Worm (Caenorhabditis elegans) whole organism, L1 larva: ENCODE results near the gene F56B6.6.

Experiments
- C04F5.9 ChIP-seq: sonication (generic microtip); optimal IDR thresholded peaks from 2 replicates; lab custom pipeline; 2016; ENCODE audit warnings: missing genetic modification characterization, missing compliant biosample characterization
- C16A3.4 ChIP-seq: fragments of 150-350 bp; optimal IDR thresholded peaks from 2 replicates; lab custom pipeline; 2014; ENCODE audit warnings: missing biosample characterization, missing genetic modification characterization
- Y116A8C.19 ChIP-seq: sonication (generic microtip); optimal IDR thresholded peaks from 2 replicates; lab custom pipeline; 2016; ENCODE audit warnings: missing compliant biosample characterization, missing genetic modification characterization, borderline replicate concordance
- alr-1 ChIP-seq: fragments of 200-800 bp; sonication (Bioruptor generic); optimal IDR thresholded peaks from 2 replicates; lab custom pipeline; 2018; ENCODE audit warnings: borderline replicate concordance, mild to moderate bottlenecking, missing genetic modification characterization, missing compliant biosample characterization
- aly-2 ChIP-seq: fragments of 150-350 bp; optimal IDR thresholded peaks from 2 replicates; lab custom pipeline; 2014; ENCODE audit warnings: missing biosample characterization, missing genetic modification characterization
- blmp-1 ChIP-seq: fragments of 150-350 bp; optimal IDR thresholded peaks from 2 replicates; lab custom pipeline; 2014; ENCODE audit warnings: missing biosample characterization, missing genetic modification characterization
- ceh-8 ChIP-seq: fragments of 200-800 bp; sonication (Bioruptor generic); optimal IDR thresholded peaks from 2 replicates; lab custom pipeline; 2018; ENCODE audit warnings: mild to moderate bottlenecking, missing genetic modification characterization, moderate library complexity, missing compliant biosample characterization
- ceh-90 ChIP-seq: sonication (generic microtip); optimal IDR thresholded peaks from 2 replicates; lab custom pipeline; 2016; ENCODE audit warnings: missing genetic modification characterization, missing compliant biosample characterization
- dsc-1 ChIP-seq: sonication (generic microtip); optimal IDR thresholded peaks from 2 replicates; lab custom pipeline; 2016; ENCODE audit warnings: mild to moderate bottlenecking, missing genetic modification characterization, missing compliant biosample characterization
- efl-1 ChIP-seq, 4 experiments: fragments of 150-350 bp; optimal IDR thresholded peaks in 3 of 4; peaks in 1 of 4; 1 replicate in 1 of 4; 2 replicates in 3 of 4; lab custom pipeline; 2014; ENCODE audit warnings: missing biosample characterization in 2 of 4, missing genetic modification characterization in 2 of 4, missing genetic modification reagents in 2 of 4
- efl-3 ChIP-seq: fragments of 200-800 bp; sonication (Bioruptor generic); optimal IDR thresholded peaks from 2 replicates; lab custom pipeline; 2018; ENCODE audit warnings: mild to moderate bottlenecking, missing genetic modification characterization, missing compliant biosample characterization
- fkh-4 ChIP-seq: sonication (generic microtip); optimal IDR thresholded peaks from 2 replicates; lab custom pipeline; 2016; ENCODE audit warnings: missing compliant biosample characterization, missing genetic modification characterization, borderline replicate concordance
- fkh-8 ChIP-seq: sonication (generic microtip); optimal IDR thresholded peaks from 2 replicates; lab custom pipeline; 2016; ENCODE audit warnings: mild to moderate bottlenecking, missing genetic modification characterization, missing compliant biosample characterization
- grh-1 ChIP-seq: fragments of 200-800 bp; sonication (Bioruptor generic); IDR thresholded peaks from 2 replicates; pipeline ENCODE4 v1.3.6; 2022; ENCODE audit warnings: missing genetic modification reagents, missing genetic modification characterization, missing compliant biosample characterization
- hlh-4 ChIP-seq: sonication (generic microtip); optimal IDR thresholded peaks from 2 replicates; lab custom pipeline; 2016; ENCODE audit warnings: mild to moderate bottlenecking, missing genetic modification characterization, missing compliant biosample characterization
- jun-1 ChIP-seq: fragments of 150-350 bp; optimal IDR thresholded peaks from 2 replicates; lab custom pipeline; 2014; ENCODE audit warnings: missing biosample characterization, missing genetic modification reagents, missing genetic modification characterization
- lin-14 ChIP-seq: fragments of 200-800 bp; sonication (Bioruptor generic); optimal IDR thresholded peaks from 2 replicates; lab custom pipeline; 2018; ENCODE audit warnings: mild to moderate bottlenecking, missing genetic modification characterization, moderate library complexity, missing compliant biosample characterization
- lin-35 ChIP-seq, 2 experiments: fragments of 150-350 bp; optimal IDR thresholded peaks; 2 replicates each; lab custom pipeline; 2014; ENCODE audit warnings: missing biosample characterization in 2 of 2, missing genetic modification characterization in 2 of 2, missing genetic modification reagents in 2 of 2
- lsy-2 ChIP-seq, 2 experiments: fragments of 150-350 bp; optimal IDR thresholded peaks; 2 replicates each; lab custom pipeline; 2014; ENCODE audit warnings: missing biosample characterization in 2 of 2, missing genetic modification characterization in 2 of 2
- mdl-1 ChIP-seq, 2 experiments: fragments of 150-350 bp; optimal IDR thresholded peaks; 2 replicates each; lab custom pipeline; 2014 to 2017; ENCODE audit warnings: missing biosample characterization in 2 of 2, missing genetic modification characterization in 2 of 2, inconsistent platforms in 1 of 2
- mef-2 ChIP-seq: fragments of 150-350 bp; optimal IDR thresholded peaks from 2 replicates; lab custom pipeline; 2014; ENCODE audit warnings: missing biosample characterization, missing genetic modification characterization
- mep-1 ChIP-seq: fragments of 150-350 bp; optimal IDR thresholded peaks from 2 replicates; lab custom pipeline; 2014; ENCODE audit warnings: missing biosample characterization, missing genetic modification characterization
- nhr-12 ChIP-seq: sonication (generic microtip); optimal IDR thresholded peaks from 2 replicates; lab custom pipeline; 2017; ENCODE audit warnings: missing biosample characterization, missing genetic modification characterization
- nhr-19 ChIP-seq: fragments of 200-800 bp; sonication (Bioruptor generic); conservative IDR thresholded peaks from 2 replicates; pipeline ENCODE4 v1.3.6; 2022; ENCODE audit warnings: missing genetic modification characterization, missing compliant biosample characterization
- nhr-20 ChIP-seq: sonication (generic microtip); optimal IDR thresholded peaks from 2 replicates; lab custom pipeline; 2016; ENCODE audit warnings: mild to moderate bottlenecking, missing genetic modification characterization, missing compliant biosample characterization
- nhr-237 ChIP-seq: fragments of 150-350 bp; optimal IDR thresholded peaks from 2 replicates; lab custom pipeline; 2014; ENCODE audit warnings: missing biosample characterization, missing genetic modification characterization
- nhr-47 ChIP-seq: sonication (generic microtip); optimal IDR thresholded peaks from 2 replicates; lab custom pipeline; 2016; ENCODE audit warnings: mild to moderate bottlenecking, missing genetic modification characterization, moderate library complexity, missing compliant biosample characterization
- nhr-71 ChIP-seq: sonication (generic microtip); optimal IDR thresholded peaks from 2 replicates; lab custom pipeline; 2016; ENCODE audit warnings: mild to moderate bottlenecking, missing genetic modification characterization, moderate library complexity, missing compliant biosample characterization
- nhr-85 ChIP-seq: sonication (generic microtip); peaks from one replicate; lab custom pipeline; 2016; ENCODE audit warnings: missing genetic modification characterization, inconsistent platforms, missing compliant biosample characterization
- nhr-90 ChIP-seq: sonication (generic microtip); optimal IDR thresholded peaks from 2 replicates; lab custom pipeline; 2016; ENCODE audit warnings: mild to moderate bottlenecking, missing genetic modification characterization, missing compliant biosample characterization; ENCODE audit not compliant: poor library complexity
- pag-3 ChIP-seq: sonication (generic microtip); optimal IDR thresholded peaks from 2 replicates; lab custom pipeline; 2017; ENCODE audit warnings: missing genetic modification characterization, mild to moderate bottlenecking, missing compliant biosample characterization, antibody characterized with exemption, borderline replicate concordance; ENCODE audit not compliant: insufficient read depth
- pqm-1 ChIP-seq: sonication (generic microtip); optimal IDR thresholded peaks from 3 replicates; lab custom pipeline; 2017; ENCODE audit warnings: missing biosample characterization, missing genetic modification characterization
- rnt-1 ChIP-seq: sonication (generic microtip); optimal IDR thresholded peaks from 2 replicates; lab custom pipeline; 2016; ENCODE audit warnings: mild to moderate bottlenecking, missing genetic modification characterization, moderate library complexity, missing compliant biosample characterization
- skn-1 ChIP-seq: fragments of 150-350 bp; optimal IDR thresholded peaks from 2 replicates; lab custom pipeline; 2014; ENCODE audit warnings: missing biosample characterization, missing genetic modification characterization
- snu-23 ChIP-seq: sonication (generic microtip); optimal IDR thresholded peaks from 2 replicates; lab custom pipeline; 2016; ENCODE audit warnings: missing genetic modification characterization, missing compliant biosample characterization
- sup-37 ChIP-seq: fragments of 200-800 bp; sonication (Bioruptor generic); optimal IDR thresholded peaks from 2 replicates; lab custom pipeline; 2018; ENCODE audit warnings: mild to moderate bottlenecking, missing genetic modification characterization, missing compliant biosample characterization
- unc-130 ChIP-seq: fragments of 150-350 bp; optimal IDR thresholded peaks from 2 replicates; lab custom pipeline; 2017; ENCODE audit warnings: missing biosample characterization, missing genetic modification characterization, inconsistent platforms
- unc-62 ChIP-seq: fragments of 150-350 bp; optimal IDR thresholded peaks from 2 replicates; lab custom pipeline; 2014; ENCODE audit warnings: missing biosample characterization, missing genetic modification reagents, missing genetic modification characterization
- unc-86 ChIP-seq: sonication (generic microtip); optimal IDR thresholded peaks from 2 replicates; lab custom pipeline; 2016; ENCODE audit warnings: missing genetic modification characterization, missing compliant biosample characterization
- vab-15 ChIP-seq: sonication (generic microtip); optimal IDR thresholded peaks from 2 replicates; lab custom pipeline; 2017; ENCODE audit warnings: missing genotype, mild to moderate bottlenecking, missing genetic modification characterization, missing compliant biosample characterization
- zag-1 ChIP-seq: fragments of 150-350 bp; optimal IDR thresholded peaks from 2 replicates; lab custom pipeline; 2014; ENCODE audit warnings: missing biosample characterization, missing genetic modification characterization
- zip-4 ChIP-seq: fragments of 200-800 bp; sonication (Bioruptor generic); optimal IDR thresholded peaks from 2 replicates; lab custom pipeline; 2018; ENCODE audit warnings: mild to moderate bottlenecking, missing genetic modification characterization, moderate library complexity, missing compliant biosample characterization
- ztf-11 ChIP-seq, 2 experiments: sonication (generic microtip); optimal IDR thresholded peaks; 2 replicates each; lab custom pipeline; 2016 to 2017; ENCODE audit warnings: missing genetic modification characterization in 2 of 2, missing biosample characterization in 1 of 2, missing compliant biosample characterization in 1 of 2

F56B6.6 gene

ce11 chrX:3540861-3541260 is 8.0 kb upstream of the F56B6.6 start (continued):
- peak; percentile 15 for TF ChIP-seq nhr-90 (tag; lab: Kevin White, UChicago)
- no peak for TF ChIP-seq unc-130 (tag; lab: Kevin White, UChicago)
- no peak for TF ChIP-seq zag-1 (tag; lab: Kevin White, UChicago)
- TF ChIP-seq C16A3.4 (tag; lab: Kevin White, UChicago): peak; percentile 29
- TF ChIP-seq nhr-237 (tag; lab: Kevin White, UChicago): no peak

- TF ChIP-seq unc-86 (no peak), hlh-4 (tag; lab: Kevin White, UChicago) (no peak), fkh-4 (tag; lab: Kevin White, UChicago) (no peak), skn-1 (no peak), fkh-8 (tag; lab: Kevin White, UChicago) (no peak), alr-1 (tag; lab: Kevin White, UChicago) (no peak), nhr-85 (tag; lab: Kevin White, UChicago) (no peak), Y116A8C.19 (no peak), nhr-47 (tag; lab: Kevin White, UChicago) (no peak), unc-130 (tag; lab: Kevin White, UChicago) (no peak)
These were observed 5.2 kb upstream of the F56B6.6 start for ce11 chrX:3538067-3538466.

ce11 chrX:3537335-3537734 is 4.5 kb upstream of the F56B6.6 start, which contains the start of gene gyg-1:
Gene gyg-1 (plus strand): TSS chrX:3537635.
- TF ChIP-seq unc-62: no peak
- TF ChIP-seq C04F5.9: no peak
- no peak for TF ChIP-seq ztf-11 (tag; optimal IDR thresholded peaks at IDR 0.05; lab: Kevin White, UChicago)
- no peak for TF ChIP-seq jun-1 (tag; lab: Kevin White, UChicago)
- TF ChIP-seq ceh-90: no peak
- no peak for TF ChIP-seq sup-37 (GFP tag; lab: Kevin White, UChicago)
- no peak for TF ChIP-seq snu-23 (GFP tag; lab: Kevin White, UChicago)
- no peak for TF ChIP-seq unc-130 (tag; lab: Kevin White, UChicago)
- no peak for TF ChIP-seq efl-3 (GFP tag; lab: Kevin White, UChicago)
- TF ChIP-seq mef-2 (tag; lab: Kevin White, UChicago): no peak
- TF ChIP-seq lin-35 (GFP tag; optimal IDR thresholded peaks at IDR 0.05; lab: Kevin White, UChicago): no peak
- no peak for TF ChIP-seq nhr-12
- no peak for TF ChIP-seq mep-1
- TF ChIP-seq pqm-1 (tag; lab: Kevin White, UChicago): no peak
- no peak for TF ChIP-seq grh-1 (GFP tag; lab: Robert Waterston, UW)
- TF ChIP-seq vab-15 (tag; lab: Kevin White, UChicago): no peak
- no peak for TF ChIP-seq efl-1 (optimal IDR thresholded peaks at IDR 0.05; lab: Kevin White, UChicago)
- TF ChIP-seq efl-1 (GFP tag; optimal IDR thresholded peaks at IDR 0.05 in 1 of 2; lab: Kevin White, UChicago): no peak

- TF ChIP-seq dsc-1 (tag; lab: Kevin White, UChicago) (peak; percentile 15), ceh-8 (no peak), lin-35 (GFP tag; optimal IDR thresholded peaks at IDR 0.05; lab: Kevin White, UChicago) (no peak), rnt-1 (tag; lab: Kevin White, UChicago) (peak; percentile 77), aly-2 (tag; lab: Kevin White, UChicago) (no peak), nhr-20 (tag; lab: Kevin White, UChicago) (peak; percentile 12), unc-130 (tag; lab: Kevin White, UChicago) (peak; percentile 10), blmp-1 (tag; lab: Kevin White, UChicago) (peak; percentile 46), efl-1 (optimal IDR thresholded peaks at IDR 0.05; lab: Kevin White, UChicago) (no peak), efl-1 (GFP tag; optimal IDR thresholded peaks at IDR 0.05 in 1 of 2; lab: Kevin White, UChicago) (peak in 1 of 2 experiments; percentile 91), snu-23 (GFP tag; lab: Kevin White, UChicago) (peak; percentile 32), nhr-71 (tag; lab: Kevin White, UChicago) (peak; percentile 61), nhr-19 (peak; percentile 46; the same call in 1 of the 2 replicates), lsy-2 (tag; optimal IDR thresholded peaks at IDR 0.05; lab: Kevin White, UChicago) (peak in 1 of 2 experiments; percentile 43), pag-3 (tag; lab: Kevin White, UChicago) (no peak), zip-4 (GFP tag; lab: Kevin White, UChicago) (no peak), mdl-1 (tag; optimal IDR thresholded peaks at IDR 0.05; lab: Kevin White, UChicago) (peak in 1 of 2 experiments; percentile 19), lin-14 (GFP tag; lab: Kevin White, UChicago) (peak; percentile 75)
These were observed 3.8 kb upstream of the F56B6.6 start for ce11 chrX:3536302-3537251.
